Comparison of ENCODE assay signal across 5 fruit fly cellular contexts in the genomic region with DNA sequence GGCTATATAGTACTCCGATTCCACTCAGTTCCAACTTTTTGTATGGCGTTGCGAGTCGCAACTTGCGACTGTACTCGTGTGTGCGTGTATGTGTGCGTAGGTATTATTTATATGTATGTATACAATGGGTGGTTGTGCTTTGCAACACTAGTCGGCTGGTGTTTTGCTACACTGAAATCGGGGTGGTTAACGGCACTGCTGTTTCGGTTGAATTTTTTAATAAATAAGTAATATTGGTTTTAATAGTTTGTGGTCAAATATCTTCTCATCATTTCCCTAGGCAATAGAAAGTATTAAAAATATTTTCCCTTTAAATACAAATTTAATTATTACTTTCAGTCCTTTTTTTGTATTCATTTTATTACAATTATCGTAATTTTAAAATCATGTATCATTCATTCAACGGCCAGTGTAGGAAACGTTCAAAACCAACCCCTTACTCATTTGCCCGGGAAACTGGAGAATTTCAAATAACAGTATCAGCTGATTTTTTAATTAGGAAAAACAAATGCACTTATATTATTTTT.
TF ChIP-seq lines count a peak whose summit lies in the region.

Gene CG7379, minus strand, starts transcription at position 94 of the 527 bp plus-strand sequence.

TF ChIP-seq in whole organism, adult, 20 proteins besides CTCF, POLR2A, EP300 and RAD21 (continued from another document):
- TF ChIP-seq Hr96 (GFP tag; optimal IDR thresholded peaks at IDR 0.05; lab: Kevin White, UChicago) (peak; percentile 88), cic (GFP tag; optimal IDR thresholded peaks at IDR 0.05; lab: Kevin White, UChicago) (peak; percentile 80), CG1620 (GFP tag; optimal IDR thresholded peaks at IDR 0.05; lab: Kevin White, UChicago) (peak; percentile 99), toe (GFP tag; optimal IDR thresholded peaks at IDR 0.05; lab: Kevin White, UChicago) (peak; percentile 93)

TF ChIP-seq in whole organism, embryonic, 481 proteins besides CTCF, POLR2A, EP300 and RAD21 (continued from another document and continues in another):
- TF ChIP-seq tgo (GFP tag; IDR thresholded peaks at IDR 0.05; lab: Robert Waterston, UW) (peak; percentile 78), luna (GFP tag; optimal IDR thresholded peaks at IDR 0.05; lab: Kevin White, UChicago) (peak; percentile 41), CG4360 (GFP tag; IDR thresholded peaks at IDR 0.05; lab: Robert Waterston, UW) (no peak), CG3407 (GFP tag; optimal IDR thresholded peaks at IDR 0.05; lab: Kevin White, UChicago) (peak; percentile 72), Gug (GFP tag; IDR thresholded peaks at IDR 0.05; lab: Robert Waterston, UW) (peak; percentile 76; the same call in 3 of the 4 replicates), grn (GFP tag; optimal IDR thresholded peaks at IDR 0.05; lab: Kevin White, UChicago) (no peak), pzg (GFP tag; optimal IDR thresholded peaks at IDR 0.05; lab: Kevin White, UChicago) (peak; percentile 82), Camta (GFP tag; optimal IDR thresholded peaks at IDR 0.05; lab: Kevin White, UChicago) (peak; percentile 77), org-1 (GFP tag; optimal IDR thresholded peaks at IDR 0.05; lab: Kevin White, UChicago) (peak; percentile 71), abd-A (tag; optimal IDR thresholded peaks at IDR 0.05; lab: Kevin White, UChicago) (no peak), CG8924 (tag; optimal IDR thresholded peaks at IDR 0.05; lab: Kevin White, UChicago) (peak; percentile 78), hbn (GFP tag; IDR thresholded peaks at IDR 0.05; lab: Robert Waterston, UW; ENCODE audit: partially characterized antibody) (no peak), ewg (GFP tag; optimal IDR thresholded peaks at IDR 0.05; lab: Kevin White, UChicago) (peak; percentile 70), CG13424 (tag; optimal IDR thresholded peaks at IDR 0.05; lab: Kevin White, UChicago) (peak; percentile 63), mam (GFP tag; optimal IDR thresholded peaks at IDR 0.05; lab: Kevin White, UChicago) (peak; percentile 89), p53 (GFP tag; optimal IDR thresholded peaks at IDR 0.05; lab: Kevin White, UChicago) (peak; percentile 57), hb (GFP tag; IDR thresholded peaks at IDR 0.05; lab: Robert Waterston, UW; ENCODE audit: partially characterized antibody) (no peak), twi (tag; optimal IDR thresholded peaks at IDR 0.05; lab: Kevin White, UChicago) (peak; percentile 59), bbx (GFP tag; IDR thresholded peaks at IDR 0.05; lab: Robert Waterston, UW; ENCODE audit: partially characterized antibody) (0 out of 2 replicates have a peak, but pooled peaks have one; percentile 33), btn (GFP tag; optimal IDR thresholded peaks at IDR 0.05; lab: Kevin White, UChicago) (no peak), CG3847 (GFP tag; IDR thresholded peaks at IDR 0.05; lab: Robert Waterston, UW) (peak; percentile 95), Atf3 (GFP tag; optimal IDR thresholded peaks at IDR 0.05; lab: Kevin White, UChicago) (peak; percentile 64), CG18011 (GFP tag; optimal IDR thresholded peaks at IDR 0.05; lab: Kevin White, UChicago) (peak; percentile 77), CG7928 (GFP tag; optimal IDR thresholded peaks at IDR 0.05; lab: Kevin White, UChicago) (peak; percentile 56), Antp (GFP tag; optimal IDR thresholded peaks at IDR 0.05; lab: Kevin White, UChicago) (peak; percentile 81), dm (GFP tag; optimal IDR thresholded peaks at IDR 0.05; lab: Kevin White, UChicago) (peak; percentile 65), CG10543 (GFP tag; optimal IDR thresholded peaks at IDR 0.05; lab: Kevin White, UChicago) (peak; percentile 92), CG7357 (GFP tag; IDR thresholded peaks at IDR 0.05; lab: Robert Waterston, UW) (0 out of 3 replicates have a peak, but pooled peaks have one; percentile 33), CG1647 (GFP tag; optimal IDR thresholded peaks at IDR 0.05; lab: Kevin White, UChicago) (peak; percentile 87)

TF ChIP-seq in whole organism, prepupa, 60 proteins besides CTCF, POLR2A, EP300 and RAD21 (continued from another document and continues in another):
- no peak for TF ChIP-seq dsx (GFP tag; optimal IDR thresholded peaks at IDR 0.05; lab: Kevin White, UChicago; ENCODE audit: poor library complexity, severe bottlenecking)
- peak; percentile 61 for TF ChIP-seq CG3032 (tag; optimal IDR thresholded peaks at IDR 0.05; lab: Kevin White, UChicago)
- TF ChIP-seq Eip78C (GFP tag; lab: Kevin White, UChicago) = peak; percentile 93
- peak; percentile 66 for TF ChIP-seq CG32006 (GFP tag; optimal IDR thresholded peaks at IDR 0.05; lab: Kevin White, UChicago)
- TF ChIP-seq CG4318 (GFP tag; optimal IDR thresholded peaks at IDR 0.05; lab: Kevin White, UChicago) = no peak
- no peak for TF ChIP-seq Eip93F (GFP tag; optimal IDR thresholded peaks at IDR 0.05; lab: Kevin White, UChicago)
- no peak for TF ChIP-seq CG15336 (GFP tag; IDR thresholded peaks at IDR 0.05; lab: Robert Waterston, UW)
- no peak for TF ChIP-seq vri (GFP tag; optimal IDR thresholded peaks at IDR 0.05; lab: Kevin White, UChicago)
- TF ChIP-seq CG1621 (tag; optimal IDR thresholded peaks at IDR 0.05; lab: Kevin White, UChicago) = no peak
- TF ChIP-seq esn (GFP tag; optimal IDR thresholded peaks at IDR 0.05; lab: Kevin White, UChicago) = peak; percentile 89
- TF ChIP-seq CG11762 (GFP tag; optimal IDR thresholded peaks at IDR 0.05; lab: Kevin White, UChicago; ENCODE audit: insufficient read depth) = peak; percentile 62
- TF ChIP-seq Ets96B (tag; optimal IDR thresholded peaks at IDR 0.05; lab: Kevin White, UChicago) = peak; percentile 45
- peak; percentile 90 for TF ChIP-seq CG31627 (GFP tag; optimal IDR thresholded peaks at IDR 0.05; lab: Kevin White, UChicago)
- no peak for TF ChIP-seq Met (GFP tag; optimal IDR thresholded peaks at IDR 0.05; lab: Kevin White, UChicago)
- peak; percentile 90 for TF ChIP-seq CG3919 (GFP tag; optimal IDR thresholded peaks at IDR 0.05; lab: Kevin White, UChicago)
- no peak for TF ChIP-seq Hr4 (GFP tag; optimal IDR thresholded peaks at IDR 0.05; lab: Kevin White, UChicago)
- peak; percentile 35 for TF ChIP-seq Lpt (GFP tag; optimal IDR thresholded peaks at IDR 0.05; lab: Kevin White, UChicago)
- TF ChIP-seq pdm3 (GFP tag; optimal IDR thresholded peaks at IDR 0.05; lab: Kevin White, UChicago) = no peak
- peak; percentile 75 for TF ChIP-seq CG6792 (GFP tag; optimal IDR thresholded peaks at IDR 0.05; lab: Kevin White, UChicago)
- TF ChIP-seq lz (GFP tag; optimal IDR thresholded peaks at IDR 0.05; lab: Kevin White, UChicago) = peak; percentile 89
- peak; percentile 71 for TF ChIP-seq Sox15 (GFP tag; optimal IDR thresholded peaks at IDR 0.05; lab: Kevin White, UChicago)
- peak; percentile 48 for TF ChIP-seq CG7368 (GFP tag; optimal IDR thresholded peaks at IDR 0.05; lab: Kevin White, UChicago)
- TF ChIP-seq svp (GFP tag; lab: Kevin White, UChicago) = no peak
- TF ChIP-seq Blimp-1 (GFP tag; optimal IDR thresholded peaks at IDR 0.05; lab: Kevin White, UChicago) = peak; percentile 34
- TF ChIP-seq net (GFP tag; optimal IDR thresholded peaks at IDR 0.05; lab: Kevin White, UChicago) = peak; percentile 64
- TF ChIP-seq fd59A (GFP tag; optimal IDR thresholded peaks at IDR 0.05; lab: Kevin White, UChicago) = peak; percentile 66
- no peak for TF ChIP-seq acj6 (GFP tag; optimal IDR thresholded peaks at IDR 0.05; lab: Kevin White, UChicago)
- TF ChIP-seq dac (GFP tag; optimal IDR thresholded peaks at IDR 0.05; lab: Kevin White, UChicago) = no peak
- peak in 1 of 2 experiments; percentile 77 for TF ChIP-seq ss (GFP tag; optimal IDR thresholded peaks at IDR 0.05; lab: Kevin White, UChicago)
- TF ChIP-seq fd85E (GFP tag; optimal IDR thresholded peaks at IDR 0.05; lab: Kevin White, UChicago) = peak; percentile 63
- TF ChIP-seq spab (GFP tag; optimal IDR thresholded peaks at IDR 0.05; lab: Kevin White, UChicago) = peak; percentile 22
- TF ChIP-seq CG16779 (tag; optimal IDR thresholded peaks at IDR 0.05; lab: Kevin White, UChicago) = no peak

TF ChIP-seq in whole organism, pupa, 21 proteins besides CTCF, POLR2A, EP300 and RAD21 (continued from another document):
- no peak for TF ChIP-seq CG13204 (GFP tag; optimal IDR thresholded peaks at IDR 0.05; lab: Kevin White, UChicago)
- peak; percentile 52 for TF ChIP-seq CG34367 (tag; optimal IDR thresholded peaks at IDR 0.05; lab: Kevin White, UChicago)

TF ChIP-seq in whole organism, wandering third instar larva, 38 proteins besides CTCF, POLR2A, EP300 and RAD21 (continued from another document):
- TF ChIP-seq dl (GFP tag; optimal IDR thresholded peaks at IDR 0.05; lab: Kevin White, UChicago; ENCODE audit: insufficient read depth in 1 of 2, partially characterized antibody in 2 of 2) = no peak
- TF ChIP-seq Jra (GFP tag; optimal IDR thresholded peaks at IDR 0.05; lab: Kevin White, UChicago) = peak; percentile 95
- TF ChIP-seq usp (GFP tag; optimal IDR thresholded peaks at IDR 0.05; lab: Kevin White, UChicago) = no peak
- peak; percentile 92 for TF ChIP-seq OdsH (GFP tag; optimal IDR thresholded peaks at IDR 0.05; lab: Kevin White, UChicago)
- peak; percentile 71 for TF ChIP-seq woc (GFP tag; optimal IDR thresholded peaks at IDR 0.05; lab: Kevin White, UChicago)
- peak; percentile 94 for TF ChIP-seq rgr (GFP tag; optimal IDR thresholded peaks at IDR 0.05; lab: Kevin White, UChicago)
- no peak for TF ChIP-seq brk (GFP tag; optimal IDR thresholded peaks at IDR 0.05; lab: Kevin White, UChicago)
- peak; percentile 97 for TF ChIP-seq Hr83 (GFP tag; optimal IDR thresholded peaks at IDR 0.05; lab: Kevin White, UChicago; ENCODE audit: poor library complexity, severe bottlenecking)
- TF ChIP-seq GATAd (GFP tag; optimal IDR thresholded peaks at IDR 0.05; lab: Kevin White, UChicago) = peak; percentile 80
- TF ChIP-seq Sp1 (GFP tag; optimal IDR thresholded peaks at IDR 0.05; lab: Kevin White, UChicago) = peak; percentile 80
- TF ChIP-seq Hr78 (GFP tag; optimal IDR thresholded peaks at IDR 0.05; lab: Kevin White, UChicago) = no peak
- TF ChIP-seq Abd-B (GFP tag; optimal IDR thresholded peaks at IDR 0.05; lab: Kevin White, UChicago) = no peak
- TF ChIP-seq dmrt93B (GFP tag; optimal IDR thresholded peaks at IDR 0.05; lab: Kevin White, UChicago) = peak; percentile 86
- no peak for TF ChIP-seq lola (GFP tag; optimal IDR thresholded peaks at IDR 0.05; lab: Kevin White, UChicago)
- no peak for TF ChIP-seq Vsx2 (GFP tag; optimal IDR thresholded peaks at IDR 0.05; lab: Kevin White, UChicago; ENCODE audit: partially characterized antibody)
- peak; percentile 88 for TF ChIP-seq psq (GFP tag; optimal IDR thresholded peaks at IDR 0.05; lab: Kevin White, UChicago)
- peak; percentile 91 for TF ChIP-seq fru (GFP tag; optimal IDR thresholded peaks at IDR 0.05; lab: Kevin White, UChicago)
